Worm (Caenorhabditis elegans) whole organism, young adult: ENCODE data around the gene C08B6.14.

Experiments used
- aptf-2 ChIP-seq: fragments of 200-800 bp; sonication (Bioruptor generic); conservative IDR thresholded peaks from 2 replicates; pipeline ENCODE4 v1.3.6; 2022; ENCODE audit warnings: missing genetic modification reagents, missing genetic modification characterization, missing compliant biosample characterization
- snpc-4 ChIP-seq, 5 experiments: fragments of 150-350 bp in 1 of 5; sonication (generic microtip) in 4 of 5; optimal IDR thresholded peaks; 2 replicates each; lab custom pipeline; 2014 to 2018; ENCODE audit warnings: missing genetic modification characterization in 5 of 5, missing biosample characterization in 3 of 5, antibody characterized with exemption in 2 of 5, mild to moderate bottlenecking in 2 of 5, missing compliant biosample characterization in 2 of 5, missing genotype in 2 of 5, moderate library complexity in 2 of 5, missing genetic modification reagents in 1 of 5
- sptf-2 ChIP-seq: fragments of 200-800 bp; sonication (Bioruptor generic); optimal IDR thresholded peaks from 2 replicates; lab custom pipeline; 2018; ENCODE audit warnings: mild to moderate bottlenecking, missing genetic modification characterization, missing compliant biosample characterization
- ztf-3 ChIP-seq: fragments of 200-800 bp; sonication (Bioruptor generic); optimal IDR thresholded peaks from 2 replicates; lab custom pipeline; 2018; ENCODE audit warnings: mild to moderate bottlenecking, missing genetic modification characterization, missing compliant biosample characterization

- TF ChIP-seq ztf-3 (GFP tag; lab: Kevin White, UChicago) (no peak), snpc-4 (GFP tag; optimal IDR thresholded peaks at IDR 0.05; lab: Kevin White, UChicago) (no peak), snpc-4 (tag; optimal IDR thresholded peaks at IDR 0.05; lab: Kevin White, UChicago) (no peak), sptf-2 (GFP tag; lab: Kevin White, UChicago) (no peak), aptf-2 (GFP tag; lab: Robert Waterston, UW) (no peak)
Observed at ce11 chrV:10148352-10148751, 46.5 kb upstream of the C08B6.14 start, which contains the start of gene srsx-26.
